Fruit fly (Drosophila melanogaster) ovary, adult (tissue): ENCODE data around the gene Hr78.

Source experiments
- CG17801 ChIP-seq: fragments of 200-800 bp; optimal IDR thresholded peaks from 2 replicates; lab custom pipeline; 2019; ENCODE audit warnings: missing biosample characterization, mild to moderate bottlenecking, missing genetic modification characterization, moderate library complexity; ENCODE audit not compliant: partially characterized antibody

The Hr78 gene

DNA sequence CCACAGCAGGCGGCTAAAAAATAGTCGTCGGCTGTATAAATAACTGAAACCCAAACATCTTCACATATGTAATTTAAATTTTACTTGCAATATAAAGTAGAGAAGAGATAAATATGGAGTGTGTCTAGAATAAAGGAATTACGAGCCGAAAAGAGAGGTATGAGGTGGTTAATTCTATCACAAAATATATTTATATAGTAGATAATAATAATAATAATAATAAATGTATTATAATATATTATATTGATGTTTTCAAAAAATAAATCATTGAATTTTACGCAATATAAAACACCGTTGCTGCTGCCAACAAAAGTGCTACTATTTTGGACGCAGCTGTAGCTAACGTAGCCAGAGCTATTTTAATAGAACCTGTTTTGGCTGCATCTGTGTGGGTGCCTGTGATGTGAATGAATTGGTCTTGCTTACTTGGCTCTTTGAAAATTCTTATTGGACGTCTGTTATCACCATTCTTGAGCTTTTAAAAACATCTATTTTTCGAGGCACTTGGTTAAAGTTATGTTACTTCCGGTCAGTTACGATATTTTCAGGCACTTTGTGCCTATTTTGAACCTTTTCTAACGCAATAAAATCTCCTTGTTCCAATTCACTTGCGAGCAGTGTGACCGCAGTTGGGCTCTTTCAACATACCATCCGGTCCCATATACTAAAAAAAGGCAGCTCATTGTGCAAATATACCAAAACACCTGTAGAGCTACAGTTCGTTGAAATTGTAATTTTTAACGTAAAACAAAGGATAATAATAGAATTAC is at the start of gene Hr78:
TSS of gene Hr78 (minus strand) at position 630 of the 770 bp plus-strand sequence.
- TF ChIP-seq CG17801 (GFP tag; lab: Kevin White, UChicago), result peak; percentile 67

dm6 chr3L:21542059-21542458 is 44.8 kb upstream of the Hr78 start, which contains the start of gene CG33290:
TSS of gene CG33290 (plus strand) at chr3L:21542359.
- TF ChIP-seq CG17801 (GFP tag; lab: Kevin White, UChicago), result no peak

DNA sequence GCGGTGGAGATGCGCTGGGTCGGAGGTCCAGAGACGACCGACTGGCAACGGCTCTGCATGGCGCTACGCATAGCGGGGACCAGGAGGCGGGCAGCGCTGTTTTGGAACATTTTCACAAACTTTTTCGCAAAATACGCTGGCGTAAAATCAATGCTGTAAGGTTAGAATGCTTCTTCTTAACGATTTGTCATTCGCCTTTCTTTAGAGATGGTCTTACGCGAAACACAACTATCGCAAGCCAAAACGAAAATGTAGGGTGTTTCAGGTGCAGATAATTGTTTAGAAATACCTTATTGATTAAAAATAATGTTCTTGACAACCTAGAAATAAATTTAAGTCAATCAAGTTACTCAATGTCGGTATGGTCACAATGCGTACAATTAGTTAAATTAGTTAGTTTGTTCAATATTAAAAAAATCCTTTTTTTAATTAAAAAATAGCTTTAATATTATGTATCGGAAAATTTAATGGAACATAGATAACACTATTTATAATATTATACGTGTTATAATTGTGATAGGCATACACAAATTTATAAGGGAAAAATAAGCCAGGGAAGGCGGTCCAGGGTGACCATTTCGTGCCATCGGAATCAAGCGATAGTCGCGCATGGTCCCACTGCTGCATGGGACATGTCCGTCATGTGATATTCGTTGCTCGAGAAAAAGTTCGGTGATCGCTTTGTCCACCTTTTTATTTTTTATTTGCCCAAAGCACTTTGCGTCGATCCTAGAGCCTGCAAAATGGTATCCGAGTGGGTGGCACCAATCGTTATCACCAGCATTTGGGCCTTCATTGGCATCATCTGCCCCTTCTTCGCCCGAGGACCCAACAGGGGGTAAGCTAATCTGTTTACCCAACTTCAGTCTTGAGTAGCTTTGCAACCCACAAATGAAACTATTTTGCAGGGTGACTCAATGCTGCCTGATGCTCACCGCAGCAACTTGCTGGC is 42.2 kb upstream of the Hr78 start, which contains the start of the genes COX8 and VhaM9.7-b:
TSS of gene COX8 (minus strand) at position 203 of the 952 bp plus-strand sequence.
TSS of gene VhaM9.7-b (plus strand) at position 618 of the 952 bp plus-strand sequence.
- peak; percentile 33 for TF ChIP-seq CG17801 (GFP tag; lab: Kevin White, UChicago)

DNA sequence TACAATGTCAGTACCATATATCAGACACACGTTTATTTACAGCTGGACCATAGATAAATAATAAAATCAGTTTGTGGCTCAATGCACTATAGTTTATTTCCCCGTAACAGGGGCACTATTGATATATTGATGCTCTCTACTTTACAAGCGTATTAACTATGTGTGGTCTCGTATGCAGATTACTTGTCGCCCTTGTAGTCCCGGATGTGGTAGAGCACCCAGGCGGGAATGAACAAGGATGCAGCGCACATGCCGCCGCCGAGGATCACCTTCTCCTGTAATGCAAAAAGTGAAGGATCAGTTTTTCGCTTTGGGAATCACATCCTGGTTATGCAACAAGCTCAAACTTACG is 41.6 kb upstream of the Hr78 start:
- no peak for TF ChIP-seq CG17801 (GFP tag; lab: Kevin White, UChicago)

DNA sequence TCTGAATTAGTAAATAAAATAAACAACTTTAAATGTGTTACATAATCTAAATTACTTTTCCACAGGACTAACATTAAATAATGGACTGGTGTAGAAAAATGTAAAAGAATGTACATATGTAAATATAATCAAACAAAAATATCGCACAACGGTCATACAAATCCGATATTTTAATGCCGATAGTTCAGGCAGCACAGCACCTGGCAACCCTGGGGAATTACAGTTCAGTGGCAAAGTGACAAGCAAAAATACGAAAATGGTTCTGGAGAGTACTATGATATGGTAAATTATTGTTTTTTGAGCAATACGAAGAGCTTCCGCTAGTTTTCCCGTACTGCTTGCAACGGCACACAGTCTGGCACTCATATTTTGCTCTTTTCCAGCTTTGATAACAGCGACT is 39.6 kb upstream of the Hr78 start, which contains the start of gene Rpn10:
TSS of gene Rpn10 (plus strand) at position 144 of the 400 bp plus-strand sequence.
- TF ChIP-seq CG17801 (GFP tag; lab: Kevin White, UChicago), result no peak

dm6 chr3L:21534360-21534759 is 37.1 kb upstream of the Hr78 start, which contains the start of gene ppk5:
TSS of gene ppk5 (plus strand) at chr3L:21534660.
- no peak for TF ChIP-seq CG17801 (GFP tag; lab: Kevin White, UChicago)

DNA sequence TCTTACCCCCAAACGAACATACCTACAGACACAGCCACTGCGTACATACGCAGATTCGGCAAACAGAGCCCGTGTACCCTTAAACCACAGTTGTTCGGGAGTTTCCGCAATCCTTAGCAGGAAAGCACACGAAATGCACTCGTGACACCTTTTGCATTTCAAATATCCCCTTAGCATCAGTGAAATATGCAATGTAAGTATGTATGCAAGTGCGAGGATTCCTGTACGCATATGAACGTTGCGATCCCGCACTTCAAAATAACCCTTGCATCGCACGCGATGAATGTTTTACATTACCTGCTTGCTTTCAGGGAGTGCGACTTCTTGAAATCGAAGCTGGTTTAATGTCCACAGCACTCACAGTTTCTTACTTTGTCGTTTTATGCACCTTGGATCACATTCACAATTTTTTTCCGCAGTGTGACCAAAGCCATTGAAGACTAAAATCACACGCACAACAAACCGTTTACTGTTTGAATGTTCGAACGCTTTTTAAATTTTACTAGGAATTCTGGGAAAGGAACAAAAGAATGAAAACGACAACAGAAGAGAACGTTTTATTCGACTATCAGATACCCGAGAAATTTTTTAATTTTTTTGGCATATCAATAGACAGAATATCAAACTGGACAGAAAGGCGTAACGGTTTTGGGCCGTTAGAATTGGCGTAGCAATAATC is 36.1 kb upstream of the Hr78 start, which contains the start of gene Mkrn1:
TSS of gene Mkrn1 (minus strand) at position 444 of the 679 bp plus-strand sequence.
- peak; percentile 62 for TF ChIP-seq CG17801 (GFP tag; lab: Kevin White, UChicago)

DNA sequence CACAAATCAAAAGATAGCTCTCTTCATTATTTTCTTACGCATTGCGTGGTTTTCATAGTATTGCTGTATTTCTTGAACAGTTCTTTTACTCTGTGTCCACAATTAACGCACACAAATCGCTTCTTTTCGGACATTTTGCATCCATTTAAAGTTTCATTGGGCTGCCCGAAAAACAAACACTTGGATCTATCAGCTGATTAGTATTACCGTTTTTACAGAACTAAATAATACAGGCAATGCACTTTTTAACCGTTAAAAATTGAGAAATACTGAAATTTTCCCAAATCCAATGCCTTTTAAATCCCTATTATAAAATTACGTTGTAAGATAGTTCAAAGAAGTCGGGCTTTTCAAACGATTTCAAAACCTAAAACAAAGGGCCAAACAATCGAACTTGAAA is 31.8 kb upstream of the Hr78 start, which contains the start of gene Arv1:
TSS of gene Arv1 (minus strand) at position 226 of the 400 bp plus-strand sequence.
- TF ChIP-seq CG17801 (GFP tag; lab: Kevin White, UChicago), result no peak

dm6 chr3L:21524071-21524889 is 27.0 kb upstream of the Hr78 start:
- TF ChIP-seq CG17801 (GFP tag; lab: Kevin White, UChicago), result no peak

DNA sequence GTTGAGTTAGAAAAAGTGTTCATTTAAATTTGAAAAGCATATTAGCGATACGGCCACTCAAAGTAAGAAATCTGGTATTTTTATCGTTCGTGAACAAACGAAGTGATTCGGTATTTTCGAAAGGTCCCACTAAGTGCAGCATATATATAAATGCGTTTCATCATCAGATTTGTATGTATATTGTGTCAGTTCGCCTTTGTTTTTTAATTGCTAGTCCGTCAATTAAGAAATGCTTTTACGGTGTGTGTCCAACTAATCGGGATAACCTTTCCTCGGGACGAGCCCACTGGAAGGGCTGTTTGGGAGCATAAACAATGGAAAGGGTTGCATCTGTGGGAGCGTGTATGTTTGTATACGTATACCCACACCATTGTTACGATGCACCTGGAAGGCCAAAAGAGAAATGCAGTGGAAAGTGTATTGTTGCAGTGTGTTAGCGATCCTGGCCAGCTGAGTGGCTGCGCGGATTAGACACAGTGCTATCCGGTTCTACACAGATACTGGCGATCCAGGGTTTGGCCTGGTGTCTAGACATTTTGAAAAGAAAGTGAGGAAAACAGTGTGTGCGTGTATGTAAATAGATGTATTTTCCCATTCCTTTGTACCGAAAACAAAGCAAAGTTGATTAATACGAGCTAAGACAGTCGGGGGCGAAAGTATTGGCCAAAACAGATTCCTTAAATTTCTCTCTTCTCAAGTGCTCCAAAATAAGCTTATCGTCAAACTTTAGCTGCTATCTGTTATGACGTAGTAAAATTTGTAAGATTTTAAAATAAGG is 26.0 kb upstream of the Hr78 start, which contains the start of gene CG7611:
TSS of gene CG7611 (plus strand) at position 128 of the 778 bp plus-strand sequence.
- TF ChIP-seq CG17801 (GFP tag; lab: Kevin White, UChicago), result no peak

DNA sequence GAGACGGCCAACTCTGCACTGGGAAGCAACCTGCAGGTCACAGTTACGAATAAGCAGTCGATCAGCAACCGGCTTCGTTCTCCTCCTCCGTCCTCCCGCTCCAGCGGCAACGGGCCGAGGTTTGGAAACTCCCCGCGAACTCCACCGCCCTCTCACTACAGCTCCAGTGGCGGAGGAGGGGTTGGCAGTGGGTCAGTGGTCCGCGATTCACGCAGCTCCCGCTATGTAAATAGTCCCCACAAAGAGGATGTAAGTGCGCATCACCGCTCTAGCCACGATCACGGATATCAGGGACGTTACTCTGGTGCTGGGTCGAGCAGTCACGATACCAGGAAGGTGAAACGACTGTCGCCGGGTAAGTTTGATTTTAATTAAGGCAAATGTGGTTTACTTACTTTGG is 21.1 kb upstream of the Hr78 start:
- no peak for TF ChIP-seq CG17801 (GFP tag; lab: Kevin White, UChicago)

DNA sequence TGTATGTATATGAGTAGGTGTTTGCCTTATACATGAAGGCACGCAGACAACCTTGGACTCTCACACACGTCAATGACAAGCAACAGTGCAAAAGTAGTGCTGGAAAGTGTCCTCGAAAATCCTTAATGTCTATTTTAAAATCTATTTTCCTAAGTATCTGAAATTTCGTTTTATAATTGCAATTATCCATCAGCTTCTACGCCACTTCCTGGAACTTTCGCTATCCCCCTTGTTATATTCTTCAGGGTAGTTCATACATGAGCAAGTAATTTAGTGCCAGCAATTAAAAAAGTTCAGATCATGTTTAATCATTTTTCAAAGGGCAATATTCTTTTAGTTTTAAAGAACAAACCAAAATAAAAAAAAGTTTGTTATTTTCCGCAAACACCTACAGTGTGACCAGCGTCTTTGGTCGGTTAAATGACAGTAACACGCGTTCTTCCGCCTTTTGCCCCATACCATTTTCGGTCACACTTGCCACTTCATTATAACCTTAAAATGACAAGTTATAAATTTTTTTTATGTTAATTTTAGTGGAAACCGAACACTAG is 19.5 kb upstream of the Hr78 start:
- TF ChIP-seq CG17801 (GFP tag; lab: Kevin White, UChicago), result peak; percentile 19
